Fruit fly (Drosophila melanogaster) Kc167 (cell line): ENCODE measurements around the gene dtn.

Source experiments
- Myc ChIP-seq: fragments of >200 bp; optimal IDR thresholded peaks from 2 replicates; lab custom pipeline; 2017; ENCODE audit warnings: missing external identifiers
- Sin3A ChIP-seq: fragments of >200 bp; optimal IDR thresholded peaks from 2 replicates; lab custom pipeline; 2018; ENCODE audit warnings: missing external identifiers
- insv ChIP-seq: fragments of >200 bp; optimal IDR thresholded peaks from 3 replicates; lab custom pipeline; 2018; ENCODE audit warnings: missing external identifiers
- psq ChIP-seq: fragments of >200 bp; optimal IDR thresholded peaks from 2 replicates; lab custom pipeline; 2017; ENCODE audit warnings: missing external identifiers

DNA sequence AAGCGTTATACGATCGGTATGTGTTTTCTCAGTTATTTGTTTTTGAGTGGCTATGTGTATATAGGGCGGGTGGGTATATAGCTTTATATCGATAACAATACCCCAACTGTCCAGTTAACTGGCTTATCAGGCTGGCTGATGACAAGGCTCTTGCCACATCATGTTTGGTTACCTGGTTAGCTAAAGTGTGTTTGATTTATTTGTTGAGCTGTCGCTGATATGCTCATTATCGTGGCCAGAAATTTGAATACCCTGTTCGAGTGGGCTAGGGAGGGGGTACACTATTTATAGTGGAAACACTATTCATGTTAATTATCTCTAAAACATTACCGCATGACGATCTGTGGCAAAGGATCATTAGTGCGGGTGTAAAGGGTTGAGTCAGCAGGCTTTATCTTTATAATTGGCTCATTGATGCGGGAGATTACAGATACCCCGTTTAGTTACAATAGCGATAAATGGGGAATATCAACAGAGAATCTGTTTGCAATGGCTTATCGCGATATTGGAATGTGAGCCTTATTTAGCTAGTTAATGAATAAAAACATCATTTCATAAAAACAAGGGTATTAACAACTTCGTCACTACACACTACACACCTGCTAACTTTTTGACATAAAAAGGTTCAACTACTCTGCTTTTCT, 27.6 kb downstream of the dtn start:
- no peak for TF ChIP-seq Myc (lab: Kevin White, UChicago)
- no peak for TF ChIP-seq psq (lab: Kevin White, UChicago)
- no peak for TF ChIP-seq insv
- no peak for TF ChIP-seq Sin3A
